Worm (Caenorhabditis elegans): Measurements from ENCODE around the gene ZK1320.7.
"Not testable (repeated sequence)": the region's sequence is repeated elsewhere in the genome, so short reads cannot be mapped to it uniquely, and the experiment has no call there.

ZK1320.7 gene

DNA sequence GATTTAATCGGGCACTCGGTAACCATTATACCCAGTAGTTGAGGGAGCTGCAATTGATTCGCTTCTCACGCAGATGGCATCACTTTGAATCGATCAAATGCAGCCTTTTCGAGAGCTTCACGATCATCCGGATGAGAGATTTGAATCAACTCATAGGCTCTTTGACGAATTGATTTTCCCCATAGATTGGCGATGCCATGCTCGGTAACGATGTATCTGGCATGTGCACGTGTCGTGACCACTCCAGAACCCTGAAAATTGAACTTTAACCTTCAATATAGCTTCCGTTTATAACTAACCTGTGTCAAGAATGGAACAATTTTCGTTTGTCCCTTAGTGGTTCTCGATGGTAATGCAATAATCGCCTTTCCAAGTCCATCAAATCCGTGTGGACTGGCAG is 12.8 kb downstream of the ZK1320.7 start:
- TF ChIP-seq dao-5 (tag; optimal IDR thresholded peaks at IDR 0.05) (no peak), W03F9.2 (tag; optimal IDR thresholded peaks at IDR 0.05) (no peak), him-1 (tag; optimal IDR thresholded peaks at IDR 0.05) (no peak)

DNA sequence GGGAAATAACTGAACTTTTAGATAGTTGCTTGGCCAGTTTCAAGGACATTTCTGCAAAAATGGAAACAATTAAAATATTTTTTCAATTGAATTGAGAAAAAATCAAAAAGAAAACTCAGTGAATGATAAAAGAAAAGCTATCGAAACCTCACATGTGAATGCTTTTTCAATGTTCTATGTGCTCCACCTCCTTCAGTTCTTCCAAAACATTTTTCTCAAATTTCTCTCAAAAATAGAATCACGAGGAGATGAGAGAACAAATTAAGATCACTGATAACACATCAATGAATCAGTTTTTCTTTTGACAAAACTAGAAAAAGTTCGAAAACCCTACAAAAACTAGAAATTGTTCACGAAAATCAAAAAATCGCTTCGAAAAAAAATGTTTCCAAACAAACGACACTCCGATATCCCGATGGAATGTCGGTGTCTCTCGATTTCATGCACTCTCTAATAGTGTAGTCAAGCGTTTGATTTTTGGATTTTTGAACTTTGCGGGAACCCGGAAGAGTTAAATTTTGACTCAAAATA is 15.3 kb downstream of the ZK1320.7 start, which contains the start of gene ZK1320.9:
TSS of gene ZK1320.9 (minus strand) at position 51 of the 531 bp plus-strand sequence.
- no peak for TF ChIP-seq dao-5 (tag; optimal IDR thresholded peaks at IDR 0.05)

- TF ChIP-seq him-1 (tag; optimal IDR thresholded peaks at IDR 0.05) (no peak), W03F9.2 (tag; optimal IDR thresholded peaks at IDR 0.05) (no peak)
Observed at ce11 chrII:9690067-9690632, 18.7 kb downstream of the ZK1320.7 start.

- TF ChIP-seq him-1 (tag; optimal IDR thresholded peaks at IDR 0.05) (no peak), dao-5 (tag; optimal IDR thresholded peaks at IDR 0.05) (no peak), W03F9.2 (tag; optimal IDR thresholded peaks at IDR 0.05) (no peak)
Observed at ce11 chrII:9691839-9692238, 20.4 kb downstream of the ZK1320.7 start, which contains the start of gene nlp-11. nlp-11 (minus strand) TSS chrII:9691939.

ce11 chrII:9695942-9696341 is 24.5 kb downstream of the ZK1320.7 start:
- TF ChIP-seq him-1 (tag; optimal IDR thresholded peaks at IDR 0.05), result no peak
- no peak for TF ChIP-seq dao-5 (tag; optimal IDR thresholded peaks at IDR 0.05)
- TF ChIP-seq W03F9.2 (tag; optimal IDR thresholded peaks at IDR 0.05), result no peak

DNA sequence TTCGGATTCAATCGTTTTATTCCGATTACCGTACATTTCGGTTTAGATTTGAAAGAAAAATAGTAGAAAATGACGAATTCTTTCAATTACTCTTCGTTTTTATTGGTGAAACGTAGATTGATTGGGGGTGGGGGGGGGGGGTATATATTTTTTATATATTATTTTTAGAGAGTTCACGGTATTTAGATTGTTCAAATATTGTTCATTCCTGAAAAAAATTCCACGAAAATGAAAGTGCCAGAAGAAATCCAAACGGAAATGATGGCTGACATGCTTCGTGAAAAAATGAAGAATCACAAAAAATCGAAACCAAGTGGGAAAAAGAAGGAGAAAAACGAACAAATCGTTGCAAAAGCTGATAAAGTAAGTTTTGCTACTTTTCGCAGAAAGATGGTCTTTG is 29.0 kb downstream of the ZK1320.7 start, which contains the start of the genes Y53C12A.8 and Y53C12A.7:
TSS of gene Y53C12A.8 (minus strand) at position 101 of the 400 bp plus-strand sequence.
TSS of gene Y53C12A.7 (plus strand) at position 181 of the 400 bp plus-strand sequence.
- TF ChIP-seq W03F9.2 (tag; optimal IDR thresholded peaks at IDR 0.05) (no peak), him-1 (tag; optimal IDR thresholded peaks at IDR 0.05) (no peak), dao-5 (tag; optimal IDR thresholded peaks at IDR 0.05) (no peak)

- TF ChIP-seq him-1 (tag; optimal IDR thresholded peaks at IDR 0.05) (no peak), W03F9.2 (tag; optimal IDR thresholded peaks at IDR 0.05) (no peak), dao-5 (tag; optimal IDR thresholded peaks at IDR 0.05) (no peak)
Observed at ce11 chrII:9703601-9704000, 32.2 kb downstream of the ZK1320.7 start, which contains the start of gene mop-25.2. mop-25.2 (minus strand) TSS chrII:9703701.

DNA sequence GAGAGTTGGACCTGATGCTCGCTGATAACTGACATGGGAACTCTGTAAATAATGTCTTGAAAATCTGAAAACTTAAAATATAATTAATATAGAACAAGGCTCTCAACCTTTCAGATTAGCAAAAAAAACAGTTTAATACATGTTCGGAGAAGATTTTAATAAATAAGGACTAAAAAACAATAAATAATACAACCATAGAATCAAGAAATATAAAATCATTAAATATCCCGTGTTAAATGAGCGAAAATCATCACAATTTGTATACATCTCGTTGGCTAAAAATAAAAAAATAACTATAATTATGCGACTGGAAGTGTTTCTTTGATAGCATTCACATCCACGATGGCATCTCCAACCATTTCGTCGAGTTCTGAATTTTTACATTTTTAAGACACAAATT is 33.3 kb downstream of the ZK1320.7 start, which contains the start of gene Y53C12A.10:
TSS of gene Y53C12A.10 (minus strand) at position 101 of the 400 bp plus-strand sequence.
- TF ChIP-seq dao-5 (tag; optimal IDR thresholded peaks at IDR 0.05), result no peak

- TF ChIP-seq him-1 (tag; optimal IDR thresholded peaks at IDR 0.05), result no peak
- TF ChIP-seq W03F9.2 (tag; optimal IDR thresholded peaks at IDR 0.05), result peak; percentile 48
- TF ChIP-seq dao-5 (tag; optimal IDR thresholded peaks at IDR 0.05), result no peak
Observed at ce11 chrII:9706207-9706606, 34.8 kb downstream of the ZK1320.7 start, which contains the start of gene Y53C12A.3. Y53C12A.3 (minus strand) TSS chrII:9706240.

ce11 chrII:9708835-9709299 is 37.5 kb downstream of the ZK1320.7 start, which contains the start of gene glt-5:
glt-5 (minus strand) TSS chrII:9708885.
- TF ChIP-seq him-1 (tag; optimal IDR thresholded peaks at IDR 0.05) (no peak), W03F9.2 (tag; optimal IDR thresholded peaks at IDR 0.05) (no peak), dao-5 (tag; optimal IDR thresholded peaks at IDR 0.05) (no peak)

DNA sequence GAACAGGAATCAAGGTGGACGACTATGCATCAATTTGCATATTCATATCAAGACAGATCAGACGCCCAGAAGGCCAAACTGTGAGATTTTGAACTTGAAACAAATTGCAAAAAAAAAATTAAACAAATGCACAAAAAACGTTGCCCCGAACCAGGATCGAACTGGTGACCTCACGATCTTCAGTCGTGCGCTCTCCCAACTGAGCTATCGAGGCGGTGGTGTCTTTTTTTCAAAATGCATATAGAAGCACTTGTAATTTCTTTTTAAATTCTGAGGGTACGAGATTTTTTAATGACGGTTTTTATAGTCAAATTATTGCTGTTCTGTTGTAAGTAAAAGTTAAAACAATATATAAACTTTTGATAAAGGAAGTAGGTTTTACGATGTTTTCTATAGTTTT is 41.7 kb downstream of the ZK1320.7 start:
- TF ChIP-seq W03F9.2 (tag; optimal IDR thresholded peaks at IDR 0.05) (no peak), him-1 (tag; optimal IDR thresholded peaks at IDR 0.05) (no peak), dao-5 (tag; optimal IDR thresholded peaks at IDR 0.05) (no peak)

DNA sequence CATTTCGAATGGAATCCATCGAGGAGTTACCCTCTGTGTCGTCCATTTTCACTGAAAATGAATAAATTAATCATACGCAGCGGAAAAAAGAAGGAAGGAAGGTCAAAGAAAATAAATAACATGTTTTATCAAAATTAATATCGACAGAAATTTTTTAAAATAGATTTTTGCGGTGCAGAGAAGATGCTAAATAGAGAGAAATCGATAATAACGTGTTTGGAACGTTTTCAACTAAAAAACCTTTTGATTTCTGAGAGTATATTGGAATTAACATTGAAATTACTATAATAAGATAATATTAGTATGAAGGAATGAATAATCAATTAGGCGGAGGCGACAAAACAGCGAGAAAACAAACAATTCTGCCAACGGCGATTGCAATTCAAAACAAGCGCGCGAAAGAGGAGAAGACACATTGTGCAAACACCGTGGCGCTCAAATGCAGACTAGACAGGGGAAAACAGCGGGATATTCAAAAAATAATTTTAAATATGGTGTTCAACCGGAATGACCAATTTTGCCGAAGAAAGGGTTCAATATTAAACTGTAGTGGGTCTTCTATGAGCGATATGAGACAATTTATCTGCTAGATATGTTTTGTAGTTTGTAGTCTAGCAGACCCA is 45.1 kb downstream of the ZK1320.7 start, which contains the start of gene wee-1.3:
TSS of gene wee-1.3 (minus strand) at position 51 of the 623 bp plus-strand sequence.
- TF ChIP-seq W03F9.2 (tag; optimal IDR thresholded peaks at IDR 0.05) (peak; percentile 79), dao-5 (tag; optimal IDR thresholded peaks at IDR 0.05) (no peak), him-1 (tag; optimal IDR thresholded peaks at IDR 0.05) (no peak)

- no peak for TF ChIP-seq dao-5 (tag; optimal IDR thresholded peaks at IDR 0.05)
- TF ChIP-seq W03F9.2 (tag; optimal IDR thresholded peaks at IDR 0.05), result no peak
- TF ChIP-seq him-1 (tag; optimal IDR thresholded peaks at IDR 0.05), result no peak
Observed at ce11 chrII:9717904-9718303, 46.5 kb downstream of the ZK1320.7 start, which contains the start of gene Y53C12A.6. Y53C12A.6 (minus strand) TSS chrII:9718004.

ce11 chrII:9718631-9719252 is 47.3 kb downstream of the ZK1320.7 start, which contains the start of gene Y53C12A.11:
Y53C12A.11 (minus strand) TSS chrII:9718698.
- not testable (repeated sequence) for TF ChIP-seq dao-5, him-1, W03F9.2 (tag; optimal IDR thresholded peaks at IDR 0.05)

All from whole organism, L4/young adult.